Worm (Caenorhabditis elegans): ENCODE results near the gene crh-2.

Gene crh-2

ce11 chrII:5211970-5212369 is 24.6 kb upstream of the crh-2 start, which contains the start of gene C34F11.2:
C34F11.2 (plus strand) TSS chrII:5212270.
- TF ChIP-seq blmp-1 (tag; optimal IDR thresholded peaks at IDR 0.05), result no peak
- no peak for TF ChIP-seq pqm-1 (tag; optimal IDR thresholded peaks at IDR 0.05)
- TF ChIP-seq ztf-4 (tag; optimal IDR thresholded peaks at IDR 0.05), result no peak
- TF ChIP-seq efl-3 (GFP tag; optimal IDR thresholded peaks at IDR 0.05), result no peak
- no peak for TF ChIP-seq egl-13 (tag; optimal IDR thresholded peaks at IDR 0.05)
- TF ChIP-seq isw-1 (GFP tag; IDR thresholded peaks at IDR 0.05), result no peak
- no peak for TF ChIP-seq mdl-1 (tag; optimal IDR thresholded peaks at IDR 0.05)
- TF ChIP-seq elt-3 (tag; optimal IDR thresholded peaks at IDR 0.05), result no peak
- TF ChIP-seq lin-13 (GFP tag; optimal IDR thresholded peaks at IDR 0.05), result no peak
- no peak for TF ChIP-seq jun-1 (tag; optimal IDR thresholded peaks at IDR 0.05)
- no peak for TF ChIP-seq snu-23 (GFP tag; optimal IDR thresholded peaks at IDR 0.05)
- no peak for TF ChIP-seq nhr-77 (tag; optimal IDR thresholded peaks at IDR 0.05)
- TF ChIP-seq nhr-90 (tag; optimal IDR thresholded peaks at IDR 0.05; ENCODE audit: poor library complexity), result no peak
- no peak for TF ChIP-seq mef-2 (tag; optimal IDR thresholded peaks at IDR 0.05)
- no peak for TF ChIP-seq efl-1 (optimal IDR thresholded peaks at IDR 0.05)
- no peak for TF ChIP-seq efl-1 (GFP tag; optimal IDR thresholded peaks at IDR 0.05 in 1 of 2)

ce11 chrII:5210830-5211229 is 23.5 kb upstream of the crh-2 start, which contains the start of gene C34F11.8:
C34F11.8 (minus strand) TSS chrII:5210964.
- TF ChIP-seq lin-14 (GFP tag; optimal IDR thresholded peaks at IDR 0.05), result peak; percentile 50
- no peak for TF ChIP-seq fkh-8 (tag; optimal IDR thresholded peaks at IDR 0.05)
- TF ChIP-seq nhr-237 (tag; optimal IDR thresholded peaks at IDR 0.05), result no peak
- TF ChIP-seq nhr-71 (tag; optimal IDR thresholded peaks at IDR 0.05), result peak; percentile 58
- no peak for TF ChIP-seq nhr-77 (tag; optimal IDR thresholded peaks at IDR 0.05)
- peak; percentile 90 for TF ChIP-seq nhr-85 (tag)
- TF ChIP-seq C16A3.4 (tag; optimal IDR thresholded peaks at IDR 0.05), result peak; percentile 15
- TF ChIP-seq ama-1 (optimal IDR thresholded peaks at IDR 0.05), result no peak
- peak; percentile 10 for TF ChIP-seq blmp-1 (tag; optimal IDR thresholded peaks at IDR 0.05)
- TF ChIP-seq ceh-8 (GFP tag; optimal IDR thresholded peaks at IDR 0.05), result no peak
- no peak for TF ChIP-seq dpl-1 (GFP tag; optimal IDR thresholded peaks at IDR 0.05)
- peak in 1 of 2 experiments; percentile 14 for TF ChIP-seq lsy-2 (tag; optimal IDR thresholded peaks at IDR 0.05)
- no peak for TF ChIP-seq vab-15 (tag; optimal IDR thresholded peaks at IDR 0.05)
- peak; percentile 38; the same call in 1 of the 2 replicates for TF ChIP-seq grh-1 (GFP tag; IDR thresholded peaks at IDR 0.05)
- TF ChIP-seq snu-23 (GFP tag; optimal IDR thresholded peaks at IDR 0.05), result peak; percentile 27
- peak in 2 of 6 experiments; percentile 38 to 78 for TF ChIP-seq elt-3 (tag; optimal IDR thresholded peaks at IDR 0.05)
- TF ChIP-seq aly-2 (tag; optimal IDR thresholded peaks at IDR 0.05), result no peak
- TF ChIP-seq nhr-20 (tag; optimal IDR thresholded peaks at IDR 0.05), result peak; percentile 56
- TF ChIP-seq tbx-2 (tag; optimal IDR thresholded peaks at IDR 0.05), result no peak
- no peak for TF ChIP-seq mab-9 (GFP tag; IDR thresholded peaks at IDR 0.05)
- TF ChIP-seq ztf-4 (tag; optimal IDR thresholded peaks at IDR 0.05), result no peak
- TF ChIP-seq mep-1 (tag; optimal IDR thresholded peaks at IDR 0.05), result peak; percentile 11
- TF ChIP-seq C04F5.9 (tag; optimal IDR thresholded peaks at IDR 0.05), result no peak

DNA sequence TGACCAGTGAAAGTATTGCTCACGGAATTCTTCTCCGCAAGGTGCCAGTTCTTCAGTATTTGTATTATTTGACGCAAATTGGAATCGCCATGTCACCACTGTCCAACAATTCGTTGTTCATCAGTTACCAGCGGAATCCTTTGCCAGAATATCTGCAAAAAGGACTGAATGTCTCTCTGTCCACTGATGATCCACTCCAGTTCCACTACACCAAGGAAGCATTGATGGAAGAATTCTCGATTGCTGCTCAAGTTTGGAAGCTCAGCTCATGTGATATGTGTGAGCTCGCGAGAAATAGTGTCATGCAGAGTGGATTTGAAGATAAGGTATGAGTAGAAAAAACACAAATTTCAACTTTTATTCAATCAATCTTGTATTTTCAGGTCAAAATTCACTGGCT is 21.8 kb upstream of the crh-2 start:
- TF ChIP-seq zag-1 (tag; optimal IDR thresholded peaks at IDR 0.05) (no peak), efl-1 (optimal IDR thresholded peaks at IDR 0.05) (no peak), efl-1 (GFP tag; optimal IDR thresholded peaks at IDR 0.05 in 1 of 2) (peak in 1 of 2 experiments; percentile 61)

- TF ChIP-seq nhr-71 (tag; optimal IDR thresholded peaks at IDR 0.05) (no peak), aly-2 (tag; optimal IDR thresholded peaks at IDR 0.05) (no peak), mef-2 (tag; optimal IDR thresholded peaks at IDR 0.05) (no peak), swsn-7 (tag; optimal IDR thresholded peaks at IDR 0.05) (no peak), efl-1 (optimal IDR thresholded peaks at IDR 0.05) (no peak), efl-1 (GFP tag; optimal IDR thresholded peaks at IDR 0.05 in 1 of 2) (peak in 1 of 2 experiments; percentile 86), hpl-2 (GFP tag; optimal IDR thresholded peaks at IDR 0.05) (no peak), nhr-28 (tag; optimal IDR thresholded peaks at IDR 0.05) (no peak), elt-2 (tag; optimal IDR thresholded peaks at IDR 0.05) (peak; percentile 36)
Observed at ce11 chrII:5205286-5205685, 17.9 kb upstream of the crh-2 start.

All from whole organism, L1 larva.